Worm (Caenorhabditis elegans) whole organism, young adult: ENCODE measurements around the gene chtb-1.
A peak's percentile ranks its signal among the peaks of the same experiment; 100 is the strongest.

ENCODE experiments used
- B0336.3 ChIP-seq: fragments of 200-800 bp; sonication (Bioruptor generic); IDR thresholded peaks from 2 replicates; pipeline ENCODE4 v1.3.6; 2022; ENCODE audit warnings: missing genetic modification characterization, missing compliant biosample characterization
- F39B2.1 ChIP-seq: fragments of 200-800 bp; sonication (Bioruptor generic); IDR thresholded peaks from 2 replicates; pipeline ENCODE4 v1.3.6; 2022; ENCODE audit warnings: missing genetic modification reagents, missing genetic modification characterization, missing compliant biosample characterization
- F49E8.2 ChIP-seq: sonication (generic microtip); optimal IDR thresholded peaks from 3 replicates; lab custom pipeline; 2017; ENCODE audit warnings: missing genetic modification characterization, mild to moderate bottlenecking, missing compliant biosample characterization, antibody characterized with exemption, moderate library complexity; ENCODE audit not compliant: insufficient read depth
- Y56A3A.18 ChIP-seq: fragments of 200-800 bp; sonication (Bioruptor generic); IDR thresholded peaks from 2 replicates; pipeline ENCODE4 v1.3.6; 2022; ENCODE audit warnings: missing genetic modification reagents, missing genetic modification characterization, missing compliant biosample characterization
- Y67H2A.10 ChIP-seq: fragments of 200-800 bp; sonication (Bioruptor generic); conservative IDR thresholded peaks from 2 replicates; pipeline ENCODE4 v1.3.6; 2022; ENCODE audit warnings: missing genetic modification reagents, missing genetic modification characterization, missing compliant biosample characterization
- Y79H2A.3 ChIP-seq: fragments of 200-800 bp; sonication (Bioruptor generic); conservative IDR thresholded peaks from 2 replicates; pipeline ENCODE4 v1.3.6; 2022; ENCODE audit warnings: missing genetic modification reagents, missing genetic modification characterization, missing compliant biosample characterization
- akir-1 ChIP-seq: fragments of 200-800 bp; sonication (Bioruptor generic); optimal IDR thresholded peaks from 2 replicates; lab custom pipeline; 2018; ENCODE audit warnings: mild to moderate bottlenecking, missing genetic modification characterization, moderate library complexity, missing compliant biosample characterization
- atf-7 ChIP-seq: sonication (generic microtip); optimal IDR thresholded peaks from 2 replicates; lab custom pipeline; 2017; ENCODE audit warnings: mild to moderate bottlenecking, missing genetic modification characterization, missing compliant biosample characterization
- bed-1 ChIP-seq: fragments of 200-800 bp; sonication (Bioruptor generic); IDR thresholded peaks from 2 replicates; pipeline ENCODE4 v1.3.6; 2022; ENCODE audit warnings: missing genetic modification reagents, missing genetic modification characterization, missing compliant biosample characterization
- cebp-1 ChIP-seq, 2 experiments: fragments of 200-800 bp in 1 of 2; sonication (Bioruptor generic) in 1 of 2; sonication (generic microtip) in 1 of 2; IDR thresholded peaks in 1 of 2; optimal IDR thresholded peaks in 1 of 2; 2 replicates each; pipeline versions ENCODE4 v1.3.6 to Lab custom; 2017 to 2022; ENCODE audit warnings: missing compliant biosample characterization in 2 of 2, missing genetic modification characterization in 2 of 2, mild to moderate bottlenecking in 1 of 2, missing genetic modification reagents in 1 of 2, moderate library complexity in 1 of 2
- ceh-100 ChIP-seq: fragments of 200-800 bp; sonication (Bioruptor generic); IDR thresholded peaks from 2 replicates; pipeline ENCODE4 v1.3.6; 2022; ENCODE audit warnings: missing genetic modification reagents, missing genetic modification characterization, missing compliant biosample characterization
- ceh-58 ChIP-seq: fragments of 200-800 bp; sonication (Bioruptor generic); IDR thresholded peaks from 2 replicates; pipeline ENCODE4 v1.3.6; 2022; ENCODE audit warnings: missing genetic modification characterization, missing compliant biosample characterization
- ceh-91 ChIP-seq: fragments of 200-800 bp; sonication (Bioruptor generic); IDR thresholded peaks from 2 replicates; pipeline ENCODE4 v1.3.6; 2022; ENCODE audit warnings: missing genetic modification reagents, missing genetic modification characterization, missing compliant biosample characterization
- dox-1 ChIP-seq: fragments of 200-800 bp; sonication (Bioruptor generic); IDR thresholded peaks from 2 replicates; pipeline ENCODE4 v1.3.6; 2022; ENCODE audit warnings: missing genetic modification reagents, missing genetic modification characterization, missing compliant biosample characterization
- dpl-1 ChIP-seq: fragments of 150-350 bp; optimal IDR thresholded peaks from 2 replicates; lab custom pipeline; 2014; ENCODE audit warnings: missing biosample characterization, missing genetic modification reagents, missing genetic modification characterization
- efl-1 ChIP-seq: fragments of 150-350 bp; optimal IDR thresholded peaks from 2 replicates; lab custom pipeline; 2014; ENCODE audit warnings: missing biosample characterization, missing genetic modification reagents, missing genetic modification characterization
- egrh-3 ChIP-seq: fragments of 200-800 bp; sonication (Bioruptor generic); IDR thresholded peaks from 2 replicates; pipeline ENCODE4 v1.3.6; 2022; ENCODE audit warnings: missing genetic modification reagents, missing genetic modification characterization, missing compliant biosample characterization
- ets-4 ChIP-seq: fragments of 200-800 bp; sonication (Bioruptor generic); optimal IDR thresholded peaks from 2 replicates; lab custom pipeline; 2018; ENCODE audit warnings: mild to moderate bottlenecking, missing genetic modification characterization, missing compliant biosample characterization
- hlh-26 ChIP-seq: fragments of 200-800 bp; sonication (Bioruptor generic); conservative IDR thresholded peaks from 2 replicates; pipeline ENCODE4 v1.3.6; 2022; ENCODE audit warnings: missing genetic modification reagents, missing genetic modification characterization, missing compliant biosample characterization
- hmg-20 ChIP-seq: fragments of 200-800 bp; sonication (Bioruptor generic); IDR thresholded peaks from 2 replicates; pipeline ENCODE4 v1.3.6; 2022; ENCODE audit warnings: missing genetic modification reagents, missing genetic modification characterization, missing compliant biosample characterization
- hrde-1 ChIP-seq: sonication (generic microtip); optimal IDR thresholded peaks from 2 replicates; lab custom pipeline; 2016; ENCODE audit warnings: missing genetic modification characterization, mild to moderate bottlenecking, missing compliant biosample characterization, moderate library complexity, missing genotype, missing genetic modification reagents, borderline replicate concordance
- lag-1 ChIP-seq: fragments of 200-800 bp; sonication (Bioruptor generic); IDR thresholded peaks from 2 replicates; pipeline ENCODE4 v1.3.6; 2022; ENCODE audit warnings: missing genetic modification reagents, missing genetic modification characterization, missing compliant biosample characterization
- let-607 ChIP-seq, 2 experiments: fragments of 200-800 bp in 1 of 2; sonication (Bioruptor generic) in 1 of 2; sonication (generic microtip) in 1 of 2; optimal IDR thresholded peaks; 2 replicates each; lab custom pipeline; 2016 to 2018; ENCODE audit warnings: mild to moderate bottlenecking in 2 of 2, missing compliant biosample characterization in 2 of 2, missing genetic modification characterization in 2 of 2, moderate library complexity in 2 of 2, missing genotype in 1 of 2
- lsl-1 ChIP-seq: fragments of 200-800 bp; sonication (Bioruptor generic); optimal IDR thresholded peaks from 2 replicates; lab custom pipeline; 2018; ENCODE audit warnings: mild to moderate bottlenecking, missing genetic modification characterization, moderate library complexity, missing compliant biosample characterization
- madf-10 ChIP-seq: sonication (generic microtip); optimal IDR thresholded peaks from 2 replicates; lab custom pipeline; 2016; ENCODE audit warnings: mild to moderate bottlenecking, missing genetic modification characterization, missing compliant biosample characterization
- madf-6 ChIP-seq: fragments of 200-800 bp; sonication (Bioruptor generic); IDR thresholded peaks from 2 replicates; pipeline ENCODE4 v1.3.6; 2022; ENCODE audit warnings: missing genetic modification reagents, missing genetic modification characterization, missing compliant biosample characterization
- nfya-2 ChIP-seq: fragments of 200-800 bp; sonication (Bioruptor generic); IDR thresholded peaks from 2 replicates; pipeline ENCODE4 v1.3.6; 2022; ENCODE audit warnings: missing genetic modification reagents, missing genetic modification characterization, missing compliant biosample characterization
- nhr-27 ChIP-seq: fragments of 200-800 bp; sonication (Bioruptor generic); optimal IDR thresholded peaks from 2 replicates; lab custom pipeline; 2018; ENCODE audit warnings: mild to moderate bottlenecking, missing genetic modification characterization, moderate library complexity, missing compliant biosample characterization
- pbrm-1 ChIP-seq: fragments of 200-800 bp; sonication (Bioruptor generic); IDR thresholded peaks from 2 replicates; pipeline ENCODE4 v1.3.6; 2022; ENCODE audit warnings: missing genetic modification reagents, missing genetic modification characterization, missing compliant biosample characterization
- pha-4 ChIP-seq: fragments of 150-350 bp; sonication (generic microtip); optimal IDR thresholded peaks from 2 replicates; lab custom pipeline; 2014; ENCODE audit warnings: missing biosample characterization, missing genetic modification reagents, missing genetic modification characterization
- rec-8 ChIP-seq, 2 experiments: sonication (generic microtip); optimal IDR thresholded peaks; 2 replicates each; lab custom pipeline; 2016; ENCODE audit warnings: mild to moderate bottlenecking in 2 of 2, missing genetic modification characterization in 2 of 2, missing genetic modification reagents in 2 of 2, missing genotype in 2 of 2, missing biosample characterization in 1 of 2, missing compliant biosample characterization in 1 of 2, moderate library complexity in 1 of 2
- snpc-4 ChIP-seq, 5 experiments: fragments of 150-350 bp in 1 of 5; sonication (generic microtip) in 4 of 5; optimal IDR thresholded peaks; 2 replicates each; lab custom pipeline; 2014 to 2018; ENCODE audit warnings: missing genetic modification characterization in 5 of 5, missing biosample characterization in 3 of 5, antibody characterized with exemption in 2 of 5, mild to moderate bottlenecking in 2 of 5, missing compliant biosample characterization in 2 of 5, missing genotype in 2 of 5, moderate library complexity in 2 of 5, missing genetic modification reagents in 1 of 5
- somi-1 ChIP-seq: fragments of 200-800 bp; sonication (Bioruptor generic); optimal IDR thresholded peaks from 2 replicates; lab custom pipeline; 2018; ENCODE audit warnings: mild to moderate bottlenecking, missing genetic modification characterization, missing compliant biosample characterization
- zim-3 ChIP-seq: sonication (generic microtip); optimal IDR thresholded peaks from 2 replicates; lab custom pipeline; 2017; ENCODE audit warnings: mild to moderate bottlenecking, missing genetic modification characterization, moderate library complexity, missing compliant biosample characterization
- ztf-3 ChIP-seq: fragments of 200-800 bp; sonication (Bioruptor generic); optimal IDR thresholded peaks from 2 replicates; lab custom pipeline; 2018; ENCODE audit warnings: mild to moderate bottlenecking, missing genetic modification characterization, missing compliant biosample characterization

chtb-1 gene

DNA sequence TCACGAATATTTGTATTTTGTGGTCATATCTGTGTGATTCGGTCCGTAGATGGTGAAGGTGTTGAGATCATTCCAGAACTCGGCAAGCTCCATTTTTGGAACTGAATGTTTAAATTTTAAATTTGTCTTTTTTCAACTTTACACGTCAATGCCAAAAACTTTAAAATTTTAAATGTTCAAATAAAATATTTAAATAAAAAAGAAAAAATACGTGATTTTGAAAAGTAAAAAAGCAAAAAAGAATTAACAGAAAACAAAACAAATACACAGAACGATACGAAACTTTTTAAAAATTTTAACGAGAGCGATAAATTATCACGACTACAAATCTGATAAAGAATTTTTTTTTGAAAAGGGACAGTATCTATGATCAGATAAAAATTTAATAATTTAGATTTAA is 21.1 kb downstream of the chtb-1 start, which contains the start of gene elo-4:
Gene elo-4 (minus strand): TSS at position 101 of the 400 bp plus-strand sequence.
- no peak for TF ChIP-seq nhr-27
- no peak for TF ChIP-seq zim-3 (tag; lab: Kevin White, UChicago)
- TF ChIP-seq snpc-4 (GFP tag; optimal IDR thresholded peaks at IDR 0.05; lab: Kevin White, UChicago), result no peak
- TF ChIP-seq snpc-4 (tag; optimal IDR thresholded peaks at IDR 0.05; lab: Kevin White, UChicago), result no peak
- TF ChIP-seq nfya-2 (GFP tag; lab: Robert Waterston, UW), result no peak
- no peak for TF ChIP-seq madf-10
- TF ChIP-seq ceh-91 (GFP tag; lab: Robert Waterston, UW), result no peak
- TF ChIP-seq bed-1 (GFP tag; lab: Robert Waterston, UW), result no peak
- TF ChIP-seq ztf-3 (GFP tag; lab: Kevin White, UChicago), result no peak
- no peak for TF ChIP-seq Y67H2A.10
- TF ChIP-seq hrde-1 (tag; lab: Kevin White, UChicago), result no peak
- no peak for TF ChIP-seq ceh-58 (GFP tag; lab: Robert Waterston, UW)
- no peak for TF ChIP-seq madf-6
- no peak for TF ChIP-seq akir-1 (GFP tag; lab: Kevin White, UChicago)
- TF ChIP-seq pha-4 (tag; lab: Kevin White, UChicago), result no peak

DNA sequence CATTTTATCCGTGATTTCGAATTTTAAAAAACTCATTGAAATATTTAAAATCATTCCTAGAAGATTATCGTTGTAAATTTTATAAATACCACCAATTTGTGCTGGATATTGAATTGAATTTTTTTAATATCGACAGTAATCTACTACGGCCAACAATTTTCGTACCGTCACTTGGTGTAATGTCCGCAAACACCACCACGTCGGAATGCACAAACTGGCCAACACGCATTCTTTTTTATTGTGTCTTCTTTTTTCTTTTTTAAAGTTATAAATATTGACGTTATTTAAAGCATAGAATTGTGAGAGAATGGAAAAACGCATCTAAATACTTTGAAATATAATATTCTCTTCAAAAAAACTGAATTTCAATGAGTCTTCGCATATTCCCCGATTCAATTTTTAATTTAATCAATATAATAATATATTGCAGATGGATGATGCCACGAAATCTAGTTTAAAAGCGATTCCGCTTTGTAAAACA is 24.1 kb downstream of the chtb-1 start, which contains the start of gene ufc-1:
Gene ufc-1 (plus strand): TSS at position 431 of the 481 bp plus-strand sequence.
- TF ChIP-seq somi-1 (GFP tag; lab: Kevin White, UChicago), result no peak
- TF ChIP-seq pbrm-1 (GFP tag; lab: Robert Waterston, UW), result no peak
- no peak for TF ChIP-seq ets-4 (GFP tag; lab: Kevin White, UChicago)
- TF ChIP-seq nhr-27, result no peak
- TF ChIP-seq lsl-1 (GFP tag; lab: Kevin White, UChicago), result peak; percentile 20
- peak; percentile 52 to 86 for TF ChIP-seq let-607 (tag; optimal IDR thresholded peaks at IDR 0.05; lab: Kevin White, UChicago)
- no peak for TF ChIP-seq atf-7 (tag; lab: Kevin White, UChicago)
- TF ChIP-seq F39B2.1 (GFP tag; lab: Robert Waterston, UW), result no peak
- TF ChIP-seq cebp-1 (GFP tag; IDR thresholded peaks at IDR 0.05; lab: Robert Waterston, UW), result no peak
- TF ChIP-seq cebp-1 (tag; optimal IDR thresholded peaks at IDR 0.05; lab: Kevin White, UChicago), result no peak
- TF ChIP-seq B0336.3, result no peak
- TF ChIP-seq Y79H2A.3, result no peak

DNA sequence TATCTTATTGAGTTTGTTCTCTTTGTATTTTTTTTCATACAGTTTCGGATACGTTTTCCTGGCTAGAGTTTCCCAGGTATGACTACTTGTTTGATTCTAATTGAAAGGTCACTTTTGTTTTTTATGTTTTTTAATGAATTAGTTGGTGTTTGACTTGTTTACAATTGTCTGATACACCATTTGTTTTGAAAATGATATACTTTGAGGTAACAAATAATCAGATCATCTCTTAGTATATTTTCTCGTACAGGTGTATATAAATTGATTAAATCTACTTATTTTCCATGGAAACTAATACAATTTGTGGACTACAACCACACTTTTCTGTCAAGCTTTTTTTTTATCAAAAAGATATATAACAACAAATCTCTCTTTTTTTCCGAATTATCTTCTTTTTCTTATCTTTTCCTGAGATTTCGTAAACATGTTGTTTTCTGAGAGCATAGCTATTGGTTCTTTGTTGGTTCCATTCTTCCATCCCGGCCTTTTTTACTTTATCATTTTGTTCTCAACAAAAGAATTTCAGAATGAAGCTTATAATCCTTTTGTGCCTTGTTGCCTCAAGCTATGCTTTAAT is 25.4 kb downstream of the chtb-1 start, which contains the start of gene ttr-5:
Gene ttr-5 (plus strand): TSS at position 527 of the 577 bp plus-strand sequence.
- no peak for TF ChIP-seq egrh-3
- TF ChIP-seq hmg-20 (GFP tag; lab: Robert Waterston, UW), result no peak
- TF ChIP-seq efl-1, result no peak

DNA sequence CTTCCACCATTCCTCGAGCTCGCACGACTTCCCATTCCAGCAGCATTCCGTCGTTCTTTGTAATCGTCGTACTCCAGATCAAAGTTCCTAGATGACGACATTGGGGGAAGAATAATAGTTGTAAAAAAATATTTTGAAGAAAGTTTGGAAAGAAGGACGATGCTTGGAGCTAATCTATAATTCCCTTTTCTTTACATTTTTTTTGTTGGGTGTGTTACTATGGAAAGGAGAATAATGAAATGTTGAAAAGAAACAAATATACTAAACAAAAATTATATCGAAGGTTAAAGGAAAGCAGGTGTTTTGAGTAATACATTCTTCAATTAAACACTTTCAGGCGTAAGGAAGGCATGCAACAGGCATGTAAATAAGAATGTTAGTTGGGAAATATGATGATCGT is 26.0 kb downstream of the chtb-1 start, which contains the start of gene C40H1.3:
Gene C40H1.3 (minus strand): TSS at position 101 of the 400 bp plus-strand sequence.
- no peak for TF ChIP-seq Y56A3A.18 (GFP tag; lab: Robert Waterston, UW)
- no peak for TF ChIP-seq F49E8.2
- no peak for TF ChIP-seq pbrm-1 (GFP tag; lab: Robert Waterston, UW)
- no peak for TF ChIP-seq ceh-100
- TF ChIP-seq hlh-26 (GFP tag; lab: Robert Waterston, UW), result no peak
- no peak for TF ChIP-seq lag-1 (GFP tag; lab: Robert Waterston, UW)
- no peak for TF ChIP-seq dpl-1 (GFP tag; lab: Kevin White, UChicago)
- no peak for TF ChIP-seq dox-1 (GFP tag; lab: Robert Waterston, UW)
- TF ChIP-seq rec-8 (tag; optimal IDR thresholded peaks at IDR 0.05; lab: Kevin White, UChicago), result no peak
